Worm (Caenorhabditis elegans) whole organism, L1 larva: ENCODE data around the gene srbc-43.

Experiments
- C04F5.9 ChIP-seq: sonication (generic microtip); optimal IDR thresholded peaks from 2 replicates; lab custom pipeline; 2016; ENCODE audit warnings: missing genetic modification characterization, missing compliant biosample characterization
- C16A3.4 ChIP-seq: fragments of 150-350 bp; optimal IDR thresholded peaks from 2 replicates; lab custom pipeline; 2014; ENCODE audit warnings: missing biosample characterization, missing genetic modification characterization
- F16B12.6 ChIP-seq: fragments of 150-350 bp; optimal IDR thresholded peaks from 2 replicates; lab custom pipeline; 2014; ENCODE audit warnings: missing biosample characterization, missing genetic modification characterization
- aly-2 ChIP-seq: fragments of 150-350 bp; optimal IDR thresholded peaks from 2 replicates; lab custom pipeline; 2014; ENCODE audit warnings: missing biosample characterization, missing genetic modification characterization
- ama-1 ChIP-seq: fragments of 150-350 bp; optimal IDR thresholded peaks from 2 replicates; lab custom pipeline; 2014
- ceh-8 ChIP-seq: fragments of 200-800 bp; sonication (Bioruptor generic); optimal IDR thresholded peaks from 2 replicates; lab custom pipeline; 2018; ENCODE audit warnings: mild to moderate bottlenecking, missing genetic modification characterization, moderate library complexity, missing compliant biosample characterization
- ceh-82 ChIP-seq, 3 experiments: fragments of 150-350 bp in 1 of 3; sonication (generic microtip) in 2 of 3; optimal IDR thresholded peaks; 2 replicates each; lab custom pipeline; 2014 to 2017; ENCODE audit warnings: missing biosample characterization in 3 of 3, missing genetic modification characterization in 3 of 3
- ceh-88 ChIP-seq: fragments of 200-800 bp; sonication (Bioruptor generic); IDR thresholded peaks from 2 replicates; pipeline ENCODE4 v1.3.6; 2022; ENCODE audit warnings: missing genetic modification characterization, missing compliant biosample characterization
- ces-1 ChIP-seq: fragments of 150-350 bp; optimal IDR thresholded peaks from 2 replicates; lab custom pipeline; 2014; ENCODE audit warnings: missing biosample characterization, missing genetic modification reagents, missing genetic modification characterization
- dpl-1 ChIP-seq, 3 experiments: fragments of 150-350 bp in 2 of 3; sonication (generic microtip) in 1 of 3; optimal IDR thresholded peaks; 2 replicates each; lab custom pipeline; 2014 to 2017; ENCODE audit warnings: missing biosample characterization in 3 of 3, missing genetic modification characterization in 3 of 3, missing genetic modification reagents in 3 of 3
- efl-1 ChIP-seq, 4 experiments: fragments of 150-350 bp; optimal IDR thresholded peaks in 3 of 4; peaks in 1 of 4; 1 replicate in 1 of 4; 2 replicates in 3 of 4; lab custom pipeline; 2014; ENCODE audit warnings: missing biosample characterization in 2 of 4, missing genetic modification characterization in 2 of 4, missing genetic modification reagents in 2 of 4
- efl-3 ChIP-seq: fragments of 200-800 bp; sonication (Bioruptor generic); optimal IDR thresholded peaks from 2 replicates; lab custom pipeline; 2018; ENCODE audit warnings: mild to moderate bottlenecking, missing genetic modification characterization, missing compliant biosample characterization
- elt-3 ChIP-seq, 6 experiments: fragments of 150-350 bp in 1 of 6; sonication (generic microtip); optimal IDR thresholded peaks; 2 replicates each; lab custom pipeline; 2017 to 2018; ENCODE audit warnings: missing biosample characterization in 6 of 6, missing genetic modification characterization in 6 of 6, inconsistent platforms in 1 of 6
- fkh-4 ChIP-seq: sonication (generic microtip); optimal IDR thresholded peaks from 2 replicates; lab custom pipeline; 2016; ENCODE audit warnings: missing compliant biosample characterization, missing genetic modification characterization, borderline replicate concordance
- grh-1 ChIP-seq: fragments of 200-800 bp; sonication (Bioruptor generic); IDR thresholded peaks from 2 replicates; pipeline ENCODE4 v1.3.6; 2022; ENCODE audit warnings: missing genetic modification reagents, missing genetic modification characterization, missing compliant biosample characterization
- hlh-17 ChIP-seq: fragments of 200-800 bp; sonication (Bioruptor generic); optimal IDR thresholded peaks from 2 replicates; lab custom pipeline; 2018; ENCODE audit warnings: missing genetic modification characterization, mild to moderate bottlenecking, missing compliant biosample characterization, moderate library complexity, borderline replicate concordance
- jun-1 ChIP-seq: fragments of 150-350 bp; optimal IDR thresholded peaks from 2 replicates; lab custom pipeline; 2014; ENCODE audit warnings: missing biosample characterization, missing genetic modification reagents, missing genetic modification characterization
- lin-13 ChIP-seq: fragments of 150-350 bp; optimal IDR thresholded peaks from 2 replicates; lab custom pipeline; 2014; ENCODE audit warnings: missing biosample characterization, missing genetic modification reagents, missing genetic modification characterization
- lin-15B ChIP-seq: fragments of 150-350 bp; sonication (generic microtip); optimal IDR thresholded peaks from 3 replicates; lab custom pipeline; 2014; ENCODE audit warnings: missing biosample characterization, missing genetic modification characterization
- lin-35 ChIP-seq, 2 experiments: fragments of 150-350 bp; optimal IDR thresholded peaks; 2 replicates each; lab custom pipeline; 2014; ENCODE audit warnings: missing biosample characterization in 2 of 2, missing genetic modification characterization in 2 of 2, missing genetic modification reagents in 2 of 2
- lir-3 ChIP-seq: sonication (generic microtip); optimal IDR thresholded peaks from 2 replicates; lab custom pipeline; 2016; ENCODE audit warnings: mild to moderate bottlenecking, missing genetic modification characterization, moderate library complexity, missing compliant biosample characterization; ENCODE audit not compliant: poor library complexity
- lsy-2 ChIP-seq, 2 experiments: fragments of 150-350 bp; optimal IDR thresholded peaks; 2 replicates each; lab custom pipeline; 2014; ENCODE audit warnings: missing biosample characterization in 2 of 2, missing genetic modification characterization in 2 of 2
- mef-2 ChIP-seq: fragments of 150-350 bp; optimal IDR thresholded peaks from 2 replicates; lab custom pipeline; 2014; ENCODE audit warnings: missing biosample characterization, missing genetic modification characterization
- mep-1 ChIP-seq: fragments of 150-350 bp; optimal IDR thresholded peaks from 2 replicates; lab custom pipeline; 2014; ENCODE audit warnings: missing biosample characterization, missing genetic modification characterization
- nhr-11 ChIP-seq: fragments of 150-350 bp; optimal IDR thresholded peaks from 2 replicates; lab custom pipeline; 2014; ENCODE audit warnings: missing biosample characterization, missing genetic modification characterization
- nhr-19 ChIP-seq: fragments of 200-800 bp; sonication (Bioruptor generic); conservative IDR thresholded peaks from 2 replicates; pipeline ENCODE4 v1.3.6; 2022; ENCODE audit warnings: missing genetic modification characterization, missing compliant biosample characterization
- nhr-20 ChIP-seq: sonication (generic microtip); optimal IDR thresholded peaks from 2 replicates; lab custom pipeline; 2016; ENCODE audit warnings: mild to moderate bottlenecking, missing genetic modification characterization, missing compliant biosample characterization
- nhr-237 ChIP-seq: fragments of 150-350 bp; optimal IDR thresholded peaks from 2 replicates; lab custom pipeline; 2014; ENCODE audit warnings: missing biosample characterization, missing genetic modification characterization
- nhr-28 ChIP-seq: fragments of 150-350 bp; optimal IDR thresholded peaks from 2 replicates; lab custom pipeline; 2014; ENCODE audit warnings: missing biosample characterization, missing genetic modification characterization
- nhr-47 ChIP-seq: sonication (generic microtip); optimal IDR thresholded peaks from 2 replicates; lab custom pipeline; 2016; ENCODE audit warnings: mild to moderate bottlenecking, missing genetic modification characterization, moderate library complexity, missing compliant biosample characterization
- nhr-76 ChIP-seq: sonication (generic microtip); optimal IDR thresholded peaks from 2 replicates; lab custom pipeline; 2017; ENCODE audit warnings: missing biosample characterization, missing genetic modification characterization
- nhr-77 ChIP-seq: fragments of 150-350 bp; optimal IDR thresholded peaks from 2 replicates; lab custom pipeline; 2014; ENCODE audit warnings: missing biosample characterization, missing genetic modification characterization
- nhr-84 ChIP-seq: sonication (generic microtip); optimal IDR thresholded peaks from 2 replicates; lab custom pipeline; 2017; ENCODE audit warnings: missing biosample characterization, missing genetic modification characterization
- pag-3 ChIP-seq: sonication (generic microtip); optimal IDR thresholded peaks from 2 replicates; lab custom pipeline; 2017; ENCODE audit warnings: missing genetic modification characterization, mild to moderate bottlenecking, missing compliant biosample characterization, antibody characterized with exemption, borderline replicate concordance; ENCODE audit not compliant: insufficient read depth
- rnt-1 ChIP-seq: sonication (generic microtip); optimal IDR thresholded peaks from 2 replicates; lab custom pipeline; 2016; ENCODE audit warnings: mild to moderate bottlenecking, missing genetic modification characterization, moderate library complexity, missing compliant biosample characterization
- skn-1 ChIP-seq: fragments of 150-350 bp; optimal IDR thresholded peaks from 2 replicates; lab custom pipeline; 2014; ENCODE audit warnings: missing biosample characterization, missing genetic modification characterization
- snpc-4 ChIP-seq: fragments of 150-350 bp; optimal IDR thresholded peaks from 2 replicates; lab custom pipeline; 2014; ENCODE audit warnings: missing biosample characterization, missing genetic modification characterization
- sox-4 ChIP-seq: sonication (generic microtip); optimal IDR thresholded peaks from 2 replicates; lab custom pipeline; 2016; ENCODE audit warnings: missing genetic modification characterization, missing compliant biosample characterization
- swsn-7 ChIP-seq: sonication (generic microtip); optimal IDR thresholded peaks from 2 replicates; lab custom pipeline; 2016; ENCODE audit warnings: missing genetic modification characterization, missing compliant biosample characterization
- tbx-2 ChIP-seq: sonication (generic microtip); optimal IDR thresholded peaks from 2 replicates; lab custom pipeline; 2016; ENCODE audit warnings: missing genetic modification characterization, missing compliant biosample characterization
- tlp-1 ChIP-seq: fragments of 150-350 bp; optimal IDR thresholded peaks from 2 replicates; lab custom pipeline; 2014; ENCODE audit warnings: missing biosample characterization, missing genetic modification characterization
- unc-130 ChIP-seq: fragments of 150-350 bp; optimal IDR thresholded peaks from 2 replicates; lab custom pipeline; 2017; ENCODE audit warnings: missing biosample characterization, missing genetic modification characterization, inconsistent platforms
- unc-98 ChIP-seq: fragments of 200-800 bp; sonication (Bioruptor generic); IDR thresholded peaks from 2 replicates; pipeline ENCODE4 v1.3.6; 2022; ENCODE audit warnings: missing genetic modification characterization, missing compliant biosample characterization
- xbp-1 ChIP-seq: sonication (generic microtip); optimal IDR thresholded peaks from 2 replicates; lab custom pipeline; 2016; ENCODE audit warnings: missing genetic modification characterization, missing compliant biosample characterization
- zip-4 ChIP-seq: fragments of 200-800 bp; sonication (Bioruptor generic); optimal IDR thresholded peaks from 2 replicates; lab custom pipeline; 2018; ENCODE audit warnings: mild to moderate bottlenecking, missing genetic modification characterization, moderate library complexity, missing compliant biosample characterization
- ztf-11 ChIP-seq, 2 experiments: sonication (generic microtip); optimal IDR thresholded peaks; 2 replicates each; lab custom pipeline; 2016 to 2017; ENCODE audit warnings: missing genetic modification characterization in 2 of 2, missing biosample characterization in 1 of 2, missing compliant biosample characterization in 1 of 2

Gene srbc-43

ce11 chrV:12773222-12773621 lies 17.1 kb downstream of the srbc-43 start, which contains the start of gene ZC455.1:
Gene ZC455.1 (plus strand): TSS chrV:12773522.
- TF ChIP-seq tlp-1 (tag; lab: Kevin White, UChicago): no peak
- no peak for TF ChIP-seq dpl-1 (GFP tag; optimal IDR thresholded peaks at IDR 0.05; lab: Kevin White, UChicago)
- no peak for TF ChIP-seq ces-1 (GFP tag; lab: Kevin White, UChicago)
- no peak for TF ChIP-seq ama-1
- no peak for TF ChIP-seq zip-4 (GFP tag; lab: Kevin White, UChicago)
- TF ChIP-seq lin-13 (GFP tag; lab: Kevin White, UChicago): no peak
- TF ChIP-seq C04F5.9: no peak
- TF ChIP-seq nhr-77 (tag; lab: Kevin White, UChicago): no peak
- TF ChIP-seq swsn-7: no peak
- no peak for TF ChIP-seq tbx-2 (tag; lab: Kevin White, UChicago)
- no peak for TF ChIP-seq efl-1 (optimal IDR thresholded peaks at IDR 0.05; lab: Kevin White, UChicago)
- TF ChIP-seq efl-1 (GFP tag; optimal IDR thresholded peaks at IDR 0.05 in 1 of 2; lab: Kevin White, UChicago): no peak
- no peak for TF ChIP-seq nhr-11 (tag; lab: Kevin White, UChicago)
- no peak for TF ChIP-seq jun-1
- TF ChIP-seq, all 84 proteins: peak for 0

- TF ChIP-seq nhr-84 (tag; lab: Kevin White, UChicago): no peak
Measured at ce11 chrV:12768946-12769345, 21.4 kb downstream of the srbc-43 start, which contains the start of gene srt-43. Gene srt-43 (plus strand): TSS chrV:12769246.

ce11 chrV:12763291-12763995 lies 26.9 kb downstream of the srbc-43 start, which contains the start of the genes abcf-1 and scc-3:
Gene abcf-1 (minus strand): TSS chrV:12763375.
Gene scc-3 (plus strand): TSS chrV:12763945.
- TF ChIP-seq mep-1 (tag; lab: Kevin White, UChicago) (peak; percentile 53), skn-1 (tag; lab: Kevin White, UChicago) (peak; percentile 51), snpc-4 (no peak), unc-130 (peak; percentile 6), swsn-7 (peak; percentile 32), nhr-76 (tag; lab: Kevin White, UChicago) (no peak), elt-3 (tag; optimal IDR thresholded peaks at IDR 0.05; lab: Kevin White, UChicago) (peak in 1 of 6 experiments; percentile 37), C16A3.4 (tag; lab: Kevin White, UChicago) (peak; percentile 5), pag-3 (tag; lab: Kevin White, UChicago) (no peak), lsy-2 (tag; optimal IDR thresholded peaks at IDR 0.05; lab: Kevin White, UChicago) (peak; percentile 86 to 98), nhr-47 (tag; lab: Kevin White, UChicago) (peak; percentile 21), lin-35 (GFP tag; optimal IDR thresholded peaks at IDR 0.05; lab: Kevin White, UChicago) (peak; percentile 45 to 71), rnt-1 (tag; lab: Kevin White, UChicago) (peak; percentile 25), F16B12.6 (peak; percentile 84), nhr-237 (tag; lab: Kevin White, UChicago) (no peak), dpl-1 (GFP tag; optimal IDR thresholded peaks at IDR 0.05; lab: Kevin White, UChicago) (peak; percentile 47 to 74 (median 59)), efl-1 (optimal IDR thresholded peaks at IDR 0.05; lab: Kevin White, UChicago) (peak; percentile 25 to 62), efl-1 (GFP tag; optimal IDR thresholded peaks at IDR 0.05 in 1 of 2; lab: Kevin White, UChicago) (peak; percentile 66 to 93), nhr-20 (tag; lab: Kevin White, UChicago) (peak; percentile 38), grh-1 (no peak), aly-2 (tag; lab: Kevin White, UChicago) (no peak), xbp-1 (peak; percentile 40), hlh-17 (no peak), unc-98 (GFP tag; lab: Robert Waterston, UW) (no peak), mef-2 (tag; lab: Kevin White, UChicago) (no peak)

- no peak for TF ChIP-seq efl-3 (GFP tag; lab: Kevin White, UChicago)
- TF ChIP-seq skn-1 (tag; lab: Kevin White, UChicago): no peak
- TF ChIP-seq nhr-20 (tag; lab: Kevin White, UChicago): no peak
- TF ChIP-seq fkh-4 (tag; lab: Kevin White, UChicago): no peak
- TF ChIP-seq ceh-8: no peak
- no peak for TF ChIP-seq sox-4 (tag; lab: Kevin White, UChicago)
- TF ChIP-seq lin-15B (tag; lab: Kevin White, UChicago): no peak
- TF ChIP-seq ceh-88: no peak
- no peak for TF ChIP-seq nhr-19 (GFP tag; lab: Robert Waterston, UW)
- TF ChIP-seq lsy-2 (tag; optimal IDR thresholded peaks at IDR 0.05; lab: Kevin White, UChicago): no peak
- TF ChIP-seq ceh-82 (tag; optimal IDR thresholded peaks at IDR 0.05; lab: Kevin White, UChicago): no peak
- TF ChIP-seq lir-3 (tag; lab: Kevin White, UChicago): no peak
- TF ChIP-seq grh-1: no peak
- TF ChIP-seq ztf-11 (tag; optimal IDR thresholded peaks at IDR 0.05; lab: Kevin White, UChicago): no peak
- no peak for TF ChIP-seq unc-130
- no peak for TF ChIP-seq lin-35 (GFP tag; optimal IDR thresholded peaks at IDR 0.05; lab: Kevin White, UChicago)
- no peak for TF ChIP-seq nhr-28 (tag; lab: Kevin White, UChicago)
Measured at ce11 chrV:12760913-12761312, 29.4 kb downstream of the srbc-43 start, which contains the start of gene F18E2.15. Gene F18E2.15 (minus strand): TSS chrV:12761013.
